Fruit fly (Drosophila melanogaster) whole organism, embryonic: ENCODE measurements around the gene CG10345.

ENCODE experiments used
- CG10274 ChIP-seq: fragments of 200-800 bp; sonication (Bioruptor generic); optimal IDR thresholded peaks from 3 replicates; lab custom pipeline; 2017; ENCODE audit warnings: missing biosample characterization, mild to moderate bottlenecking, missing genetic modification characterization
- CG13624 ChIP-seq: fragments of 200-800 bp; sonication (Bioruptor generic); optimal IDR thresholded peaks from 2 replicates; lab custom pipeline; 2016; ENCODE audit warnings: missing biosample characterization, missing genetic modification characterization
- CG14710 ChIP-seq: fragments of 200-800 bp; sonication (Bioruptor generic); optimal IDR thresholded peaks from 3 replicates; lab custom pipeline; 2019; ENCODE audit warnings: missing biosample characterization, mild to moderate bottlenecking, missing genetic modification characterization, moderate library complexity
- CG15696 ChIP-seq: fragments of 200-800 bp; sonication (Bioruptor generic); optimal IDR thresholded peaks from 2 replicates; lab custom pipeline; 2019; ENCODE audit warnings: missing biosample characterization, mild to moderate bottlenecking, missing genetic modification characterization, moderate library complexity
- CG17385 ChIP-seq: fragments of 200-800 bp; sonication (Bioruptor generic); optimal IDR thresholded peaks from 3 replicates; lab custom pipeline; 2018; ENCODE audit warnings: missing biosample characterization, mild to moderate bottlenecking, missing genetic modification characterization
- CG31441 ChIP-seq: fragments of 200-800 bp; sonication (Bioruptor generic); IDR thresholded peaks from 2 replicates; pipeline ENCODE4 v1.3.6; 2022; ENCODE audit warnings: missing biosample characterization, missing genetic modification characterization
- CG32532 ChIP-seq: fragments of 200-800 bp; sonication (Bioruptor generic); IDR thresholded peaks from 2 replicates; pipeline ENCODE4 v1.3.6; 2022; ENCODE audit warnings: missing biosample characterization, missing genetic modification characterization
- CG3995 ChIP-seq: fragments of 200-800 bp; sonication (Bioruptor generic); optimal IDR thresholded peaks from 3 replicates; lab custom pipeline; 2016; ENCODE audit warnings: missing biosample characterization, missing genetic modification characterization
- CG43689 ChIP-seq: fragments of 200-800 bp; sonication (Bioruptor generic); IDR thresholded peaks from 2 replicates; pipeline ENCODE4 v1.3.6; 2022; ENCODE audit warnings: missing biosample characterization, missing genetic modification characterization
- CG4617 ChIP-seq: fragments of 200-800 bp; sonication (Bioruptor generic); optimal IDR thresholded peaks from 3 replicates; lab custom pipeline; 2016; ENCODE audit warnings: missing biosample characterization, missing genetic modification characterization, borderline replicate concordance
- CG4730 ChIP-seq: fragments of 200-800 bp; sonication (Bioruptor generic); IDR thresholded peaks from 2 replicates; pipeline ENCODE4 v1.3.6; 2022; ENCODE audit warnings: missing biosample characterization, missing genetic modification characterization
- CG4854 ChIP-seq: fragments of 200-800 bp; sonication (Bioruptor generic); optimal IDR thresholded peaks from 2 replicates; lab custom pipeline; 2016; ENCODE audit warnings: missing biosample characterization, missing genetic modification characterization, inconsistent platforms
- CG5245 ChIP-seq: fragments of 200-800 bp; sonication (Bioruptor generic); optimal IDR thresholded peaks from 3 replicates; lab custom pipeline; 2016; ENCODE audit warnings: missing biosample characterization, missing genetic modification characterization
- CG6254 ChIP-seq: fragments of 200-800 bp; sonication (Bioruptor generic); optimal IDR thresholded peaks from 3 replicates; lab custom pipeline; 2017; ENCODE audit warnings: mild to moderate bottlenecking, missing biosample characterization, missing genetic modification reagents, missing genetic modification characterization
- CG6813 ChIP-seq: fragments of 200-800 bp; sonication (Bioruptor generic); optimal IDR thresholded peaks from 2 replicates; lab custom pipeline; 2017; ENCODE audit warnings: missing biosample characterization, missing genetic modification characterization, mild to moderate bottlenecking, moderate library complexity, missing genetic modification reagents
- CG7745 ChIP-seq: fragments of 200-800 bp; sonication (Bioruptor generic); optimal IDR thresholded peaks from 2 replicates; lab custom pipeline; 2018; ENCODE audit warnings: missing biosample characterization, mild to moderate bottlenecking, missing genetic modification characterization, moderate library complexity
- CG7963 ChIP-seq: fragments of 200-800 bp; sonication (Bioruptor generic); IDR thresholded peaks from 3 replicates; pipeline ENCODE4 v1.3.6; 2022; ENCODE audit warnings: missing biosample characterization, missing genetic modification characterization; ENCODE audit not compliant: partially characterized antibody
- Chrac-16 ChIP-seq: fragments of 200-800 bp; sonication (Bioruptor generic); optimal IDR thresholded peaks from 3 replicates; lab custom pipeline; 2016; ENCODE audit warnings: missing biosample characterization, missing genetic modification characterization
- CrebB ChIP-seq: fragments of 200-800 bp; sonication (Bioruptor generic); optimal IDR thresholded peaks from 3 replicates; lab custom pipeline; 2018; ENCODE audit warnings: missing biosample characterization, mild to moderate bottlenecking, missing genetic modification characterization
- Dek ChIP-seq: fragments of 200-800 bp; sonication (Bioruptor generic); optimal IDR thresholded peaks from 3 replicates; lab custom pipeline; 2019; ENCODE audit warnings: missing biosample characterization, mild to moderate bottlenecking, missing genetic modification characterization, moderate library complexity
- H15 ChIP-seq: fragments of 200-800 bp; sonication (Bioruptor generic); IDR thresholded peaks from 3 replicates; pipeline ENCODE4 v1.3.6; 2022; ENCODE audit warnings: missing biosample characterization, missing genetic modification characterization
- HLH54F ChIP-seq: fragments of 200-800 bp; sonication (Bioruptor generic); optimal IDR thresholded peaks from 3 replicates; lab custom pipeline; 2016; ENCODE audit warnings: missing biosample characterization, missing genetic modification characterization
- Hand ChIP-seq: fragments of 200-800 bp; sonication (Bioruptor generic); optimal IDR thresholded peaks from 2 replicates; lab custom pipeline; 2017; ENCODE audit warnings: mild to moderate bottlenecking, missing biosample characterization, missing genetic modification reagents, missing genetic modification characterization
- Jarid2 ChIP-seq: fragments of 200-800 bp; sonication (Bioruptor generic); optimal IDR thresholded peaks from 3 replicates; lab custom pipeline; 2017; ENCODE audit warnings: mild to moderate bottlenecking, missing biosample characterization, missing genetic modification reagents, missing genetic modification characterization
- MESR4 ChIP-seq: fragments of 200-800 bp; sonication (Bioruptor generic); optimal IDR thresholded peaks from 2 replicates; lab custom pipeline; 2018; ENCODE audit warnings: missing biosample characterization, mild to moderate bottlenecking, missing genetic modification characterization, moderate library complexity
- Mad ChIP-seq: fragments of 200-800 bp; sonication (Bioruptor generic); optimal IDR thresholded peaks from 2 replicates; lab custom pipeline; 2016; ENCODE audit warnings: missing biosample characterization, missing genetic modification characterization
- Ssrp ChIP-seq: fragments of 200-800 bp; sonication (Bioruptor generic); optimal IDR thresholded peaks from 2 replicates; lab custom pipeline; 2018; ENCODE audit warnings: missing biosample characterization, mild to moderate bottlenecking, missing genetic modification characterization, moderate library complexity
- Stat92E ChIP-seq, 3 experiments: fragments of >200 bp in 2 of 3; fragments of 200-800 bp in 1 of 3; sonication (Bioruptor generic) in 1 of 3; optimal IDR thresholded peaks; 2 replicates each; lab custom pipeline; 2017 to 2019; ENCODE audit warnings: missing biosample characterization in 3 of 3, missing genetic modification characterization in 3 of 3, mild to moderate bottlenecking in 1 of 3, moderate library complexity in 1 of 3
- Xrp1 ChIP-seq: fragments of 200-800 bp; sonication (Bioruptor generic); IDR thresholded peaks from 2 replicates; pipeline ENCODE4 v1.3.6; 2022; ENCODE audit warnings: missing biosample characterization, missing genetic modification characterization
- ato ChIP-seq: fragments of 200-800 bp; sonication (Bioruptor generic); IDR thresholded peaks from 2 replicates; pipeline ENCODE4 v1.3.6; 2022; ENCODE audit warnings: missing biosample characterization, missing genetic modification characterization; ENCODE audit not compliant: partially characterized antibody
- bcd ChIP-seq: fragments of 200-800 bp; sonication (Bioruptor generic); optimal IDR thresholded peaks from 2 replicates; lab custom pipeline; 2017; ENCODE audit warnings: missing biosample characterization, mild to moderate bottlenecking, missing genetic modification characterization
- bsh ChIP-seq, 2 experiments: fragments of 200-800 bp; sonication (Bioruptor generic); optimal IDR thresholded peaks; 2 replicates each; lab custom pipeline; 2017 to 2018; ENCODE audit warnings: mild to moderate bottlenecking in 2 of 2, missing biosample characterization in 2 of 2, missing genetic modification characterization in 2 of 2, moderate library complexity in 1 of 2
- cad ChIP-seq: fragments of >200 bp; optimal IDR thresholded peaks from 2 replicates; lab custom pipeline; 2017; ENCODE audit warnings: missing biosample characterization, missing genetic modification characterization
- corto ChIP-seq: fragments of 200-800 bp; sonication (Bioruptor generic); optimal IDR thresholded peaks from 2 replicates; lab custom pipeline; 2016; ENCODE audit warnings: missing biosample characterization, mild to moderate bottlenecking, missing genetic modification characterization, moderate library complexity
- da ChIP-seq: fragments of 200-800 bp; sonication (Bioruptor generic); optimal IDR thresholded peaks from 2 replicates; lab custom pipeline; 2016; ENCODE audit warnings: missing biosample characterization, missing genetic modification characterization
- emc ChIP-seq: fragments of 200-800 bp; sonication (Bioruptor generic); optimal IDR thresholded peaks from 2 replicates; lab custom pipeline; 2016; ENCODE audit warnings: missing biosample characterization, missing genetic modification characterization
- h ChIP-seq: fragments of >200 bp; optimal IDR thresholded peaks from 2 replicates; lab custom pipeline; 2017
- hbn ChIP-seq: fragments of 200-800 bp; sonication (Bioruptor generic); IDR thresholded peaks from 2 replicates; pipeline ENCODE4 v1.3.6; 2022; ENCODE audit warnings: missing biosample characterization, missing genetic modification characterization; ENCODE audit not compliant: partially characterized antibody
- lbe ChIP-seq: fragments of 200-800 bp; sonication (Bioruptor generic); optimal IDR thresholded peaks from 2 replicates; lab custom pipeline; 2016; ENCODE audit warnings: missing biosample characterization, mild to moderate bottlenecking, missing genetic modification characterization
- lmd ChIP-seq: fragments of 200-800 bp; sonication (Bioruptor generic); IDR thresholded peaks from 2 replicates; pipeline ENCODE4 v1.3.6; 2022; ENCODE audit warnings: missing biosample characterization, missing genetic modification characterization
- lola ChIP-seq, 3 experiments: fragments of >200 bp in 2 of 3; fragments of 200-800 bp in 1 of 3; sonication (Bioruptor generic) in 1 of 3; optimal IDR thresholded peaks; 2 replicates each; lab custom pipeline; 2017 to 2019; ENCODE audit warnings: missing biosample characterization in 3 of 3, missing genetic modification characterization in 3 of 3, mild to moderate bottlenecking in 1 of 3, moderate library complexity in 1 of 3
- mirr ChIP-seq: fragments of 200-800 bp; sonication (Bioruptor generic); optimal IDR thresholded peaks from 3 replicates; lab custom pipeline; 2018; ENCODE audit warnings: missing biosample characterization, mild to moderate bottlenecking, missing genetic modification characterization
- p53 ChIP-seq: fragments of 200-800 bp; sonication (Bioruptor generic); optimal IDR thresholded peaks from 2 replicates; lab custom pipeline; 2016; ENCODE audit warnings: missing biosample characterization, missing genetic modification characterization
- pnt ChIP-seq: fragments of 200-800 bp; sonication (Bioruptor generic); optimal IDR thresholded peaks from 3 replicates; lab custom pipeline; 2016; ENCODE audit warnings: missing biosample characterization, missing genetic modification characterization
- salm ChIP-seq: fragments of 200-800 bp; sonication (Bioruptor generic); optimal IDR thresholded peaks from 2 replicates; lab custom pipeline; 2018; ENCODE audit warnings: missing biosample characterization, mild to moderate bottlenecking, missing genetic modification characterization
- schlank ChIP-seq: fragments of 200-800 bp; sonication (Bioruptor generic); optimal IDR thresholded peaks from 2 replicates; lab custom pipeline; 2018; ENCODE audit warnings: missing biosample characterization, mild to moderate bottlenecking, missing genetic modification characterization
- slp2 ChIP-seq: fragments of 200-800 bp; sonication (Bioruptor generic); optimal IDR thresholded peaks from 2 replicates; lab custom pipeline; 2016; ENCODE audit warnings: missing biosample characterization, missing genetic modification characterization
- so ChIP-seq: fragments of 200-800 bp; sonication (Bioruptor generic); IDR thresholded peaks from 3 replicates; pipeline ENCODE4 v1.3.6; 2022; ENCODE audit warnings: missing biosample characterization, missing genetic modification characterization
- tin ChIP-seq: fragments of 200-800 bp; sonication (Bioruptor generic); optimal IDR thresholded peaks from 3 replicates; lab custom pipeline; 2016; ENCODE audit warnings: missing biosample characterization, missing genetic modification characterization
- twi ChIP-seq: fragments of 200-800 bp; optimal IDR thresholded peaks from 2 replicates; lab custom pipeline; 2019; ENCODE audit warnings: missing biosample characterization, mild to moderate bottlenecking, missing genetic modification characterization, moderate library complexity
- z ChIP-seq: fragments of 200-800 bp; sonication (Bioruptor generic); IDR thresholded peaks from 3 replicates; pipeline ENCODE4 v1.3.6; 2022; ENCODE audit warnings: missing biosample characterization, missing genetic modification characterization

Gene CG10345

DNA sequence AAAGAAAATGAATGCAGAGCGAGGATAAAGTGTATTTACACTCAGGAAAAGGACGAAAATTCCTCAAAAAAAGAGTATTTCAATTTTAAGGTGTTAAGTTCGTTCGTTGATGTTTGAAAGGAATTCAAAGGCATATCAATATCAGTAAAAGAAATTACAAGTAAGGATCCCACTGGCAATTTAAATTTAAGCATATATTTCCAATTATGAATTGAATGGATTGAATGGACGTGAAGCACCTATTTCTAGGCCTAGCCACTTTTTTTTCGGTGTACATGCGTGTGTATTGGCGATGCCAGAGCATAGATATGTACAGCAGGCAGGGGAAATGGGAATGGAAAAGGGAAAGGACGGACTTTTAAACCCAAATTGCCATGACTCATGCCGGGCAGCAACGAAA lies 25.9 kb upstream of the CG10345 start (continued):
- TF ChIP-seq MESR4 (GFP tag; lab: Kevin White, UChicago) (no peak), z (GFP tag; lab: Robert Waterston, UW) (no peak), p53 (GFP tag; lab: Kevin White, UChicago) (no peak), ato (GFP tag; lab: Robert Waterston, UW) (no peak), so (GFP tag; lab: Robert Waterston, UW) (no peak), CG32532 (GFP tag; lab: Robert Waterston, UW) (no peak), CG31441 (GFP tag; lab: Robert Waterston, UW) (no peak), CG15696 (tag; lab: Kevin White, UChicago) (peak; percentile 82), CG43689 (GFP tag; lab: Robert Waterston, UW) (no peak), CG4854 (GFP tag; lab: Kevin White, UChicago) (no peak), CG4730 (GFP tag; lab: Robert Waterston, UW) (no peak), lbe (GFP tag; lab: Kevin White, UChicago) (no peak), salm (tag; lab: Kevin White, UChicago) (no peak), Mad (GFP tag; lab: Kevin White, UChicago) (no peak), CG4617 (no peak), corto (GFP tag; lab: Kevin White, UChicago) (no peak), CG6813 (GFP tag; lab: Kevin White, UChicago) (no peak), CrebB (tag; lab: Kevin White, UChicago) (no peak), h (lab: Kevin White, UChicago) (no peak), CG7963 (GFP tag; lab: Robert Waterston, UW) (no peak), CG5245 (no peak), Jarid2 (no peak), pnt (GFP tag; lab: Kevin White, UChicago) (no peak), Hand (GFP tag; lab: Kevin White, UChicago) (no peak), emc (GFP tag; lab: Kevin White, UChicago) (no peak), Chrac-16 (GFP tag; lab: Kevin White, UChicago) (no peak), lola (GFP tag; optimal IDR thresholded peaks at IDR 0.05; lab: Kevin White, UChicago) (peak in 1 of 3 experiments; percentile 68), CG10274 (GFP tag; lab: Kevin White, UChicago) (no peak), CG14710 (tag; lab: Kevin White, UChicago) (peak; percentile 49), slp2 (GFP tag; lab: Kevin White, UChicago) (no peak), CG17385 (GFP tag; lab: Kevin White, UChicago) (no peak), da (no peak), bsh (GFP tag; optimal IDR thresholded peaks at IDR 0.05; lab: Kevin White, UChicago) (peak in 1 of 2 experiments; percentile 14), bcd (GFP tag; lab: Kevin White, UChicago) (no peak), H15 (no peak), mirr (no peak), tin (GFP tag; lab: Kevin White, UChicago) (peak; percentile 2), twi (no peak), CG3995 (GFP tag; lab: Kevin White, UChicago) (no peak), CG6254 (GFP tag; lab: Kevin White, UChicago) (no peak), CG7745 (tag; lab: Kevin White, UChicago) (no peak), HLH54F (peak; percentile 3), lmd (peak; percentile 24), CG13624 (no peak), Ssrp (tag; lab: Kevin White, UChicago) (peak; percentile 22), schlank (no peak), cad (GFP tag; lab: Kevin White, UChicago) (no peak), Stat92E (GFP tag; optimal IDR thresholded peaks at IDR 0.05; lab: Kevin White, UChicago) (no peak), Dek (no peak), Xrp1 (GFP tag; lab: Robert Waterston, UW) (peak; percentile 59; the same call in 1 of the 2 replicates), hbn (GFP tag; lab: Robert Waterston, UW) (no peak)
